Fruit fly (Drosophila melanogaster) whole organism, prepupa: Measurements from ENCODE around the gene for.

Source experiments
- CG11294 ChIP-seq: fragments of 200-800 bp; sonication (Bioruptor generic); IDR thresholded peaks from 2 replicates; pipeline ENCODE4 v1.3.6; 2022; ENCODE audit warnings: missing biosample characterization, missing genetic modification characterization
- CG15336 ChIP-seq: fragments of 200-800 bp; sonication (Bioruptor generic); IDR thresholded peaks from 2 replicates; pipeline ENCODE4 v1.3.6; 2022; ENCODE audit warnings: missing biosample characterization, missing genetic modification characterization
- CG6163 ChIP-seq: fragments of 200-800 bp; sonication (Bioruptor generic); IDR thresholded peaks from 3 replicates; pipeline ENCODE4 v1.3.6; 2022; ENCODE audit warnings: missing biosample characterization, missing genetic modification characterization
- CG6276 ChIP-seq: fragments of 200-800 bp; sonication (Bioruptor generic); optimal IDR thresholded peaks from 2 replicates; lab custom pipeline; 2017; ENCODE audit warnings: missing biosample characterization, mild to moderate bottlenecking, missing genetic modification characterization
- Lpt ChIP-seq: fragments of 200-800 bp; sonication (Bioruptor generic); optimal IDR thresholded peaks from 3 replicates; lab custom pipeline; 2016; ENCODE audit warnings: missing biosample characterization, missing genetic modification characterization
- OdsH ChIP-seq: fragments of 200-800 bp; sonication (Bioruptor generic); optimal IDR thresholded peaks from 3 replicates; lab custom pipeline; 2016; ENCODE audit warnings: missing biosample characterization, missing genetic modification characterization
- Sox14 ChIP-seq: fragments of 200-800 bp; sonication (Bioruptor generic); optimal IDR thresholded peaks from 3 replicates; lab custom pipeline; 2016; ENCODE audit warnings: missing biosample characterization, missing genetic modification characterization
- pdm3 ChIP-seq: fragments of 200-800 bp; sonication (Bioruptor generic); optimal IDR thresholded peaks from 3 replicates; lab custom pipeline; 2016; ENCODE audit warnings: missing biosample characterization, missing genetic modification characterization

dm6 chr2L:3696438-3696837 is 39.7 kb upstream of the for start, which contains the start of gene IM33:
- TF ChIP-seq CG15336 (GFP tag; lab: Robert Waterston, UW) (no peak), Sox14 (GFP tag; lab: Kevin White, UChicago) (no peak), CG6276 (GFP tag; lab: Kevin White, UChicago) (no peak), pdm3 (GFP tag; lab: Kevin White, UChicago) (no peak), Lpt (GFP tag; lab: Kevin White, UChicago) (no peak), CG11294 (GFP tag; lab: Robert Waterston, UW) (no peak), CG6163 (no peak), OdsH (GFP tag; lab: Kevin White, UChicago) (no peak)
